Fruit fly (Drosophila melanogaster): ENCODE results near the gene CG14182.

The CG14182 gene

dm6 chr3L:19929719-19930334 is 49.8 kb downstream of the CG14182 start:
- TF ChIP-seq Clk (GFP tag; optimal IDR thresholded peaks at IDR 0.05) (no peak), Crg-1 (GFP tag; optimal IDR thresholded peaks at IDR 0.05) (no peak), CG33017 (tag; optimal IDR thresholded peaks at IDR 0.05) (no peak), Mnt (GFP tag; optimal IDR thresholded peaks at IDR 0.05) (peak; percentile 56), pad (GFP tag; optimal IDR thresholded peaks at IDR 0.05) (no peak), CG1620 (GFP tag; optimal IDR thresholded peaks at IDR 0.05) (no peak), CG7101 (tag; optimal IDR thresholded peaks at IDR 0.05) (no peak), kay (GFP tag; ENCODE audit: borderline replicate concordance) (peak; percentile 97), cic (GFP tag; optimal IDR thresholded peaks at IDR 0.05) (peak; percentile 89), bab1 (GFP tag; optimal IDR thresholded peaks at IDR 0.05) (no peak), CG12768 (GFP tag; optimal IDR thresholded peaks at IDR 0.05) (peak; percentile 54), CG11617 (GFP tag; optimal IDR thresholded peaks at IDR 0.05) (no peak), CG14711 (tag; optimal IDR thresholded peaks at IDR 0.05) (no peak), ovo (GFP tag; optimal IDR thresholded peaks at IDR 0.05) (peak; percentile 17), tj (GFP tag; optimal IDR thresholded peaks at IDR 0.05) (no peak), toe (GFP tag; optimal IDR thresholded peaks at IDR 0.05) (no peak), CG5204 (GFP tag; optimal IDR thresholded peaks at IDR 0.05) (no peak), Hr96 (GFP tag; optimal IDR thresholded peaks at IDR 0.05) (no peak), CG7045 (GFP tag; optimal IDR thresholded peaks at IDR 0.05) (peak; percentile 30), cnc (optimal IDR thresholded peaks at IDR 0.05) (no peak)

- TF ChIP-seq CG14711 (tag; optimal IDR thresholded peaks at IDR 0.05): peak; percentile 23
- peak; percentile 19 for TF ChIP-seq cic (GFP tag; optimal IDR thresholded peaks at IDR 0.05)
- no peak for TF ChIP-seq CG33017 (tag; optimal IDR thresholded peaks at IDR 0.05)
- TF ChIP-seq Crg-1 (GFP tag; optimal IDR thresholded peaks at IDR 0.05): no peak
- no peak for TF ChIP-seq toe (GFP tag; optimal IDR thresholded peaks at IDR 0.05)
- peak; percentile 19 for TF ChIP-seq tj (GFP tag; optimal IDR thresholded peaks at IDR 0.05)
- TF ChIP-seq CG11617 (GFP tag; optimal IDR thresholded peaks at IDR 0.05): peak; percentile 26
- peak; percentile 10 for TF ChIP-seq CG7101 (tag; optimal IDR thresholded peaks at IDR 0.05)
- TF ChIP-seq Mnt (GFP tag; optimal IDR thresholded peaks at IDR 0.05): no peak
Measured at dm6 chr3L:19929051-19929718, 50.4 kb downstream of the CG14182 start.
